Fruit fly (Drosophila melanogaster): ENCODE data around the gene CG17738.

DNA sequence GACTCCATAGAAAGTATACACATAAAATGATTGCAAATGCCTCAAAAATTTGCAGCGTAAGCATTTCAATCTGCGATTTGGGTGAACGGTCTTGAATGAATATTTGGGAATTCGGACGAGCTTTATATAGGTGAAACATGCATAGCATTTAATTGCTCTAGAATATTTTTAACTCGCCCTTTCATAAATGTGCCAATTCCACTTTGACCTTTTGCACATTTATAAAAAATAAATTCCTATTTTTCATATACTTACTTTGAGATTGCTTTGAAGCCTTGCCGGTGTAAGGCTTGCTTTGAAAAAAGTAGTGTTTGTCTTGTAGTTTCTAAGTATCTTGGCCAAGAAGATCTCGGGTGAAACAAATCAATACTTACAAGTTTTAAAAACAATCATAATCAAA, 36.1 kb upstream of the CG17738 start, which contains the start of gene Cyp313a5:
- TF ChIP-seq Sin3A (optimal IDR thresholded peaks at IDR 0.05) (no peak), psq (optimal IDR thresholded peaks at IDR 0.05) (no peak), Myc (optimal IDR thresholded peaks at IDR 0.05) (no peak), insv (optimal IDR thresholded peaks at IDR 0.05) (no peak), h (optimal IDR thresholded peaks at IDR 0.05) (no peak), ttk (optimal IDR thresholded peaks at IDR 0.05) (no peak)
